Worm (Caenorhabditis elegans): Measurements from ENCODE around the gene spsb-1.
A peak's percentile ranks its signal among the peaks of the same experiment; 100 is the strongest.

Gene spsb-1

ce11 chrII:15220116-15220515 lies 23.6 kb downstream of the spsb-1 start:
- no peak for TF ChIP-seq alr-1 (tag; optimal IDR thresholded peaks at IDR 0.05; ENCODE audit: borderline replicate concordance)

ce11 chrII:15226186-15226585 lies 29.7 kb downstream of the spsb-1 start:
- TF ChIP-seq Y116A8C.19 (tag; optimal IDR thresholded peaks at IDR 0.05; ENCODE audit: borderline replicate concordance) (no peak), mab-9 (GFP tag; IDR thresholded peaks at IDR 0.05) (no peak), ceh-82 (tag; optimal IDR thresholded peaks at IDR 0.05) (no peak), ets-5 (GFP tag; IDR thresholded peaks at IDR 0.05) (no peak), unc-86 (tag; optimal IDR thresholded peaks at IDR 0.05) (no peak), isw-1 (GFP tag; IDR thresholded peaks at IDR 0.05) (no peak), dsc-1 (tag; optimal IDR thresholded peaks at IDR 0.05) (no peak)

- TF ChIP-seq nhr-237 (tag; optimal IDR thresholded peaks at IDR 0.05) (no peak), nhr-77 (tag; optimal IDR thresholded peaks at IDR 0.05) (peak; percentile 3), isw-1 (GFP tag; IDR thresholded peaks at IDR 0.05) (no peak)
These were observed 30.3 kb downstream of the spsb-1 start for ce11 chrII:15226805-15227204.

ce11 chrII:15228005-15228404 lies 31.5 kb downstream of the spsb-1 start:
- TF ChIP-seq elt-3 (tag; optimal IDR thresholded peaks at IDR 0.05) (no peak), nhr-237 (tag; optimal IDR thresholded peaks at IDR 0.05) (no peak), hlh-17 (GFP tag; optimal IDR thresholded peaks at IDR 0.05; ENCODE audit: borderline replicate concordance) (no peak), ets-5 (GFP tag; IDR thresholded peaks at IDR 0.05) (no peak), xbp-1 (tag; optimal IDR thresholded peaks at IDR 0.05) (no peak)

- no peak for TF ChIP-seq alr-1 (tag; optimal IDR thresholded peaks at IDR 0.05; ENCODE audit: borderline replicate concordance)
- no peak for TF ChIP-seq Y116A8C.19 (tag; optimal IDR thresholded peaks at IDR 0.05; ENCODE audit: borderline replicate concordance)
- TF ChIP-seq nhr-85 (tag): peak; percentile 57
- TF ChIP-seq nhr-77 (tag; optimal IDR thresholded peaks at IDR 0.05): no peak
- TF ChIP-seq efl-1 (optimal IDR thresholded peaks at IDR 0.05): no peak
- TF ChIP-seq efl-1 (GFP tag; optimal IDR thresholded peaks at IDR 0.05 in 1 of 2): peak in 1 of 2 experiments; percentile 17
- TF ChIP-seq ceh-88 (GFP tag; IDR thresholded peaks at IDR 0.05): 0 out of 2 replicates have a peak, but pooled peaks have one; percentile 7
- TF ChIP-seq lsy-2 (tag; optimal IDR thresholded peaks at IDR 0.05): no peak
- TF ChIP-seq zip-4 (GFP tag; optimal IDR thresholded peaks at IDR 0.05): no peak
- no peak for TF ChIP-seq swsn-7 (tag; optimal IDR thresholded peaks at IDR 0.05)
- no peak for TF ChIP-seq skn-1 (tag; optimal IDR thresholded peaks at IDR 0.05)
- no peak for TF ChIP-seq nhr-71 (tag; optimal IDR thresholded peaks at IDR 0.05)
- no peak for TF ChIP-seq irx-1 (tag; optimal IDR thresholded peaks at IDR 0.05)
- TF ChIP-seq lin-13 (GFP tag; optimal IDR thresholded peaks at IDR 0.05): no peak
These were observed 33.4 kb downstream of the spsb-1 start, which contains the start of gene spsb-2 for ce11 chrII:15229785-15230393. Gene spsb-2 (plus strand): TSS chrII:15230343.

ce11 chrII:15232705-15233104 lies 36.2 kb downstream of the spsb-1 start, which contains the start of gene Y46E12BL.2:
Gene Y46E12BL.2 (plus strand): TSS chrII:15232947.
- TF ChIP-seq C34B4.2 (tag; optimal IDR thresholded peaks at IDR 0.05) (no peak), hpl-2 (GFP tag; optimal IDR thresholded peaks at IDR 0.05) (no peak), zag-1 (tag; optimal IDR thresholded peaks at IDR 0.05) (no peak), fos-1 (tag; optimal IDR thresholded peaks at IDR 0.05) (no peak), nhr-76 (tag; optimal IDR thresholded peaks at IDR 0.05) (no peak), nhr-85 (tag) (peak; percentile 88), ztf-4 (tag; optimal IDR thresholded peaks at IDR 0.05) (peak; percentile 17), sup-37 (GFP tag; optimal IDR thresholded peaks at IDR 0.05) (no peak), zip-4 (GFP tag; optimal IDR thresholded peaks at IDR 0.05) (no peak), elt-3 (tag; optimal IDR thresholded peaks at IDR 0.05) (peak in 1 of 6 experiments; percentile 78), lin-15B (tag; optimal IDR thresholded peaks at IDR 0.05) (peak; percentile 74), lin-13 (GFP tag; optimal IDR thresholded peaks at IDR 0.05) (peak; percentile 81), efl-3 (GFP tag; optimal IDR thresholded peaks at IDR 0.05) (no peak), nhr-12 (tag; optimal IDR thresholded peaks at IDR 0.05) (no peak), snu-23 (GFP tag; optimal IDR thresholded peaks at IDR 0.05) (peak; percentile 83), mab-9 (GFP tag; IDR thresholded peaks at IDR 0.05) (peak; percentile 29; the same call in 1 of the 2 replicates), ceh-90 (tag; optimal IDR thresholded peaks at IDR 0.05) (peak; percentile 84), elt-2 (tag; optimal IDR thresholded peaks at IDR 0.05) (no peak), ces-1 (GFP tag; optimal IDR thresholded peaks at IDR 0.05) (no peak), mep-1 (tag; optimal IDR thresholded peaks at IDR 0.05) (peak; percentile 80), hlh-17 (GFP tag; optimal IDR thresholded peaks at IDR 0.05; ENCODE audit: borderline replicate concordance) (no peak), blmp-1 (tag; optimal IDR thresholded peaks at IDR 0.05) (no peak), lsy-2 (tag; optimal IDR thresholded peaks at IDR 0.05) (peak; percentile 78 to 89), nhr-19 (GFP tag; conservative IDR thresholded peaks at IDR 0.05) (peak; percentile 68), C16A3.4 (tag; optimal IDR thresholded peaks at IDR 0.05) (peak; percentile 78)

All from whole organism, L1 larva.